Worm (Caenorhabditis elegans): ENCODE data around the gene K03A1.4.
A peak's percentile ranks its signal among the peaks of the same experiment; 100 is the strongest.

Gene K03A1.4

ce11 chrX:7313236-7313635 is 14.7 kb upstream of the K03A1.4 start:
- TF ChIP-seq ztf-11 (tag; optimal IDR thresholded peaks at IDR 0.05) (no peak), nhr-12 (tag; optimal IDR thresholded peaks at IDR 0.05) (no peak), ztf-4 (tag; optimal IDR thresholded peaks at IDR 0.05) (no peak), nhr-23 (tag; optimal IDR thresholded peaks at IDR 0.05) (no peak), sma-9 (GFP tag; optimal IDR thresholded peaks at IDR 0.05) (no peak), sma-9 (tag; optimal IDR thresholded peaks at IDR 0.05) (no peak), nhr-129 (tag; optimal IDR thresholded peaks at IDR 0.05) (no peak), nhr-21 (tag; optimal IDR thresholded peaks at IDR 0.05) (no peak), unc-55 (GFP tag; optimal IDR thresholded peaks at IDR 0.05) (no peak), nhr-10 (tag; optimal IDR thresholded peaks at IDR 0.05) (no peak), sma-3 (GFP tag; optimal IDR thresholded peaks at IDR 0.05) (no peak), ZK546.5 (tag; optimal IDR thresholded peaks at IDR 0.05) (no peak), Y55F3AM.14 (GFP tag; optimal IDR thresholded peaks at IDR 0.05) (no peak), nhr-77 (tag; optimal IDR thresholded peaks at IDR 0.05) (no peak), lin-39 (tag; optimal IDR thresholded peaks at IDR 0.05) (no peak), nhr-25 (tag; optimal IDR thresholded peaks at IDR 0.05) (no peak), alr-1 (tag; optimal IDR thresholded peaks at IDR 0.05) (no peak), mab-5 (tag; optimal IDR thresholded peaks at IDR 0.05) (no peak)

ce11 chrX:7311870-7312269 is 13.3 kb upstream of the K03A1.4 start:
- TF ChIP-seq lin-11 (tag; optimal IDR thresholded peaks at IDR 0.05) (no peak), nhr-237 (tag; optimal IDR thresholded peaks at IDR 0.05) (no peak), zag-1 (tag; optimal IDR thresholded peaks at IDR 0.05) (no peak), elt-1 (tag; optimal IDR thresholded peaks at IDR 0.05) (no peak), nhr-77 (tag; optimal IDR thresholded peaks at IDR 0.05) (no peak), peb-1 (tag; optimal IDR thresholded peaks at IDR 0.05) (no peak), nhr-21 (tag; optimal IDR thresholded peaks at IDR 0.05) (no peak), snpc-4 (tag; optimal IDR thresholded peaks at IDR 0.05) (no peak), mab-5 (tag; optimal IDR thresholded peaks at IDR 0.05) (no peak), nhr-11 (tag; optimal IDR thresholded peaks at IDR 0.05) (no peak), aly-2 (tag; optimal IDR thresholded peaks at IDR 0.05) (no peak), mdl-1 (tag; optimal IDR thresholded peaks at IDR 0.05) (no peak), elt-3 (tag; optimal IDR thresholded peaks at IDR 0.05) (no peak), ztf-4 (tag; optimal IDR thresholded peaks at IDR 0.05) (no peak), ZK546.5 (tag; optimal IDR thresholded peaks at IDR 0.05) (no peak), crh-2 (tag; optimal IDR thresholded peaks at IDR 0.05) (no peak)

ce11 chrX:7309775-7310174 is 11.2 kb upstream of the K03A1.4 start, which contains the start of the genes his-38 and his-40:
Gene his-38, minus strand, starts transcription at chrX:7309875.
Gene his-40, plus strand, starts transcription at chrX:7310110.
- TF ChIP-seq gmeb-1 (tag; optimal IDR thresholded peaks at IDR 0.05) = no peak
- no peak for TF ChIP-seq snpc-4 (tag; optimal IDR thresholded peaks at IDR 0.05)
- no peak for TF ChIP-seq fos-1 (tag; optimal IDR thresholded peaks at IDR 0.05)
- TF ChIP-seq unc-39 (tag; optimal IDR thresholded peaks at IDR 0.05) = no peak
- TF ChIP-seq R02D3.7 (tag; optimal IDR thresholded peaks at IDR 0.05) = no peak
- no peak for TF ChIP-seq F13H6.1 (tag; optimal IDR thresholded peaks at IDR 0.05)
- no peak for TF ChIP-seq nhr-12 (tag; optimal IDR thresholded peaks at IDR 0.05)
- TF ChIP-seq ztf-1 (GFP tag; conservative IDR thresholded peaks at IDR 0.05) = no peak
- TF ChIP-seq mab-5 (tag; optimal IDR thresholded peaks at IDR 0.05) = no peak
- TF ChIP-seq nhr-25 (tag; optimal IDR thresholded peaks at IDR 0.05) = no peak
- TF ChIP-seq nhr-77 (tag; optimal IDR thresholded peaks at IDR 0.05) = no peak
- no peak for TF ChIP-seq egl-27 (tag; optimal IDR thresholded peaks at IDR 0.05)
- TF ChIP-seq nhr-237 (tag; optimal IDR thresholded peaks at IDR 0.05) = no peak
- no peak for TF ChIP-seq zag-1 (tag; optimal IDR thresholded peaks at IDR 0.05)
- no peak for TF ChIP-seq lsy-2 (tag; optimal IDR thresholded peaks at IDR 0.05)
- no peak for TF ChIP-seq nhr-21 (tag; optimal IDR thresholded peaks at IDR 0.05)
- TF ChIP-seq sma-3 (GFP tag; optimal IDR thresholded peaks at IDR 0.05) = no peak

ce11 chrX:7306434-7306833 is 7.9 kb upstream of the K03A1.4 start:
- TF ChIP-seq ZK546.5 (tag; optimal IDR thresholded peaks at IDR 0.05) (no peak), dmd-4 (tag; optimal IDR thresholded peaks at IDR 0.05) (no peak), nhr-25 (tag; optimal IDR thresholded peaks at IDR 0.05) (peak; percentile 52), Y55F3AM.14 (GFP tag; optimal IDR thresholded peaks at IDR 0.05) (peak; percentile 13), F13H6.1 (tag; optimal IDR thresholded peaks at IDR 0.05) (peak; percentile 85), lin-11 (tag; optimal IDR thresholded peaks at IDR 0.05) (peak; percentile 37), zag-1 (tag; optimal IDR thresholded peaks at IDR 0.05) (peak; percentile 76), C34F6.9 (tag; optimal IDR thresholded peaks at IDR 0.05) (peak; percentile 75), lsy-2 (tag; optimal IDR thresholded peaks at IDR 0.05) (peak; percentile 11 to 59), nhr-12 (tag; optimal IDR thresholded peaks at IDR 0.05) (no peak), blmp-1 (tag; optimal IDR thresholded peaks at IDR 0.05; ENCODE audit: insufficient read depth) (peak; percentile 65), alr-1 (tag; optimal IDR thresholded peaks at IDR 0.05) (no peak), snpc-4 (tag; optimal IDR thresholded peaks at IDR 0.05) (peak; percentile 10), mbf-1 (tag; optimal IDR thresholded peaks at IDR 0.05) (no peak), gmeb-1 (tag; optimal IDR thresholded peaks at IDR 0.05) (no peak), nhr-6 (tag; optimal IDR thresholded peaks at IDR 0.05) (peak; percentile 14), crh-2 (tag; optimal IDR thresholded peaks at IDR 0.05) (peak; percentile 85), sma-3 (GFP tag; optimal IDR thresholded peaks at IDR 0.05) (peak; percentile 26), sma-9 (GFP tag; optimal IDR thresholded peaks at IDR 0.05) (peak; percentile 89), sma-9 (tag; optimal IDR thresholded peaks at IDR 0.05) (no peak), fos-1 (tag; optimal IDR thresholded peaks at IDR 0.05) (peak; percentile 73), nhr-10 (tag; optimal IDR thresholded peaks at IDR 0.05) (no peak), nhr-77 (tag; optimal IDR thresholded peaks at IDR 0.05) (no peak), mdl-1 (tag; optimal IDR thresholded peaks at IDR 0.05) (peak in 1 of 2 experiments; percentile 3), unc-55 (GFP tag; optimal IDR thresholded peaks at IDR 0.05) (peak; percentile 81), ztf-1 (GFP tag; conservative IDR thresholded peaks at IDR 0.05) (no peak), nhr-129 (tag; optimal IDR thresholded peaks at IDR 0.05) (peak; percentile 84), ama-1 (optimal IDR thresholded peaks at IDR 0.05) (no peak)
